Fruit fly (Drosophila melanogaster) whole organism, pupa: Measurements from ENCODE around the gene CG43288.

ENCODE experiments used
- CG10348 ChIP-seq: fragments of 200-800 bp; sonication (Bioruptor generic); IDR thresholded peaks from 2 replicates; pipeline ENCODE4 v1.3.6; 2022; ENCODE audit warnings: missing biosample characterization, missing genetic modification characterization
- CG32121 ChIP-seq: fragments of 200-800 bp; sonication (Bioruptor generic); IDR thresholded peaks from 2 replicates; pipeline ENCODE4 v1.3.6; 2022; ENCODE audit warnings: missing biosample characterization, missing genetic modification characterization
- CG34367 ChIP-seq: fragments of 200-800 bp; sonication (Bioruptor generic); optimal IDR thresholded peaks from 2 replicates; lab custom pipeline; 2018; ENCODE audit warnings: missing biosample characterization, mild to moderate bottlenecking, missing genetic modification characterization
- CG4496 ChIP-seq: fragments of 200-800 bp; sonication (Bioruptor generic); IDR thresholded peaks from 3 replicates; pipeline ENCODE4 v1.3.6; 2022; ENCODE audit warnings: missing biosample characterization, missing genetic modification characterization
- CG8159 ChIP-seq: fragments of 200-800 bp; sonication (Bioruptor generic); optimal IDR thresholded peaks from 3 replicates; lab custom pipeline; 2018; ENCODE audit warnings: missing biosample characterization, mild to moderate bottlenecking, missing genetic modification characterization, moderate library complexity
- CG9948 ChIP-seq: fragments of 200-800 bp; sonication (Bioruptor generic); optimal IDR thresholded peaks from 2 replicates; lab custom pipeline; 2018; ENCODE audit warnings: missing biosample characterization, mild to moderate bottlenecking, missing genetic modification characterization, moderate library complexity
- D1 ChIP-seq: fragments of 200-800 bp; sonication (Bioruptor generic); optimal IDR thresholded peaks from 2 replicates; lab custom pipeline; 2018; ENCODE audit warnings: missing biosample characterization, mild to moderate bottlenecking, missing genetic modification characterization, moderate library complexity
- EcR ChIP-seq: fragments of 200-800 bp; sonication (Bioruptor generic); optimal IDR thresholded peaks from 3 replicates; lab custom pipeline; 2019; ENCODE audit warnings: missing biosample characterization, missing genetic modification characterization, mild to moderate bottlenecking, moderate library complexity, missing genetic modification reagents
- Ets98B ChIP-seq: fragments of 200-800 bp; sonication (Bioruptor generic); IDR thresholded peaks from 2 replicates; pipeline ENCODE4 v1.3.6; 2022; ENCODE audit warnings: missing biosample characterization, missing genetic modification characterization
- Pif1B ChIP-seq: fragments of 200-800 bp; sonication (Bioruptor generic); optimal IDR thresholded peaks from 3 replicates; lab custom pipeline; 2016; ENCODE audit warnings: missing biosample characterization, missing genetic modification characterization
- Snoo ChIP-seq: fragments of 200-800 bp; sonication (Bioruptor generic); optimal IDR thresholded peaks from 3 replicates; lab custom pipeline; 2017; ENCODE audit warnings: missing biosample characterization, mild to moderate bottlenecking, missing genetic modification characterization, inconsistent platforms
- fd96Ca ChIP-seq: fragments of 200-800 bp; sonication (Bioruptor generic); IDR thresholded peaks from 3 replicates; pipeline ENCODE4 v1.3.6; 2022; ENCODE audit warnings: missing biosample characterization, missing genetic modification characterization
- gl ChIP-seq: fragments of 200-800 bp; sonication (Bioruptor generic); optimal IDR thresholded peaks from 2 replicates; lab custom pipeline; 2018; ENCODE audit warnings: missing biosample characterization, mild to moderate bottlenecking, missing genetic modification characterization
- rn ChIP-seq: fragments of 200-800 bp; sonication (Bioruptor generic); IDR thresholded peaks from 2 replicates; pipeline ENCODE4 v1.3.6; 2022; ENCODE audit warnings: missing biosample characterization, missing genetic modification characterization

DNA sequence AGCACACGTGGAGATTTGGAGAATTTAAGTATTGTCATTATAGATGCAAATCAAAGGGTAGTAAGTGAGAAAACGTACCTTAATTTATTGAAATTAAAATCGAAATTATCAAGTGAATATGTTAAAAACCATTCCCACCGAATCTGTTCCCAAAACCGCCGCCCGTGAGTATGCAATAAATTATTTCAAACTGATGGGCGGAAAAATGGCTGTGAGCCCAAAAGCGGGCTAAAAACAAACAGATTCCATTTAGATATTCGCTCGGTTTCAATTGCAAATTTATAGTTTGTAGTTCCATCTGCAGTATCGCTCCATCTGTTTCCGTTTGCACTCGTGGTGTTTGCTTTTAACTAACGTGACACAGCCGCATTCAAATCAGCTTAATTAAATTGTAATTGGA, 1.5 kb downstream of the CG43288 start:
- TF ChIP-seq CG9948 (tag; lab: Kevin White, UChicago) (no peak), CG32121 (GFP tag; lab: Robert Waterston, UW) (no peak), CG4496 (GFP tag; lab: Robert Waterston, UW) (no peak), Snoo (tag; lab: Kevin White, UChicago) (no peak), EcR (no peak), D1 (no peak), Ets98B (GFP tag; lab: Robert Waterston, UW) (no peak), CG34367 (no peak), CG10348 (no peak), gl (tag; lab: Kevin White, UChicago) (no peak), Pif1B (no peak), CG8159 (tag; lab: Kevin White, UChicago) (no peak), fd96Ca (no peak), rn (GFP tag; lab: Robert Waterston, UW) (no peak)
